Fruit fly (Drosophila melanogaster): ENCODE measurements around the gene CG31415.

CG31415 gene

DNA sequence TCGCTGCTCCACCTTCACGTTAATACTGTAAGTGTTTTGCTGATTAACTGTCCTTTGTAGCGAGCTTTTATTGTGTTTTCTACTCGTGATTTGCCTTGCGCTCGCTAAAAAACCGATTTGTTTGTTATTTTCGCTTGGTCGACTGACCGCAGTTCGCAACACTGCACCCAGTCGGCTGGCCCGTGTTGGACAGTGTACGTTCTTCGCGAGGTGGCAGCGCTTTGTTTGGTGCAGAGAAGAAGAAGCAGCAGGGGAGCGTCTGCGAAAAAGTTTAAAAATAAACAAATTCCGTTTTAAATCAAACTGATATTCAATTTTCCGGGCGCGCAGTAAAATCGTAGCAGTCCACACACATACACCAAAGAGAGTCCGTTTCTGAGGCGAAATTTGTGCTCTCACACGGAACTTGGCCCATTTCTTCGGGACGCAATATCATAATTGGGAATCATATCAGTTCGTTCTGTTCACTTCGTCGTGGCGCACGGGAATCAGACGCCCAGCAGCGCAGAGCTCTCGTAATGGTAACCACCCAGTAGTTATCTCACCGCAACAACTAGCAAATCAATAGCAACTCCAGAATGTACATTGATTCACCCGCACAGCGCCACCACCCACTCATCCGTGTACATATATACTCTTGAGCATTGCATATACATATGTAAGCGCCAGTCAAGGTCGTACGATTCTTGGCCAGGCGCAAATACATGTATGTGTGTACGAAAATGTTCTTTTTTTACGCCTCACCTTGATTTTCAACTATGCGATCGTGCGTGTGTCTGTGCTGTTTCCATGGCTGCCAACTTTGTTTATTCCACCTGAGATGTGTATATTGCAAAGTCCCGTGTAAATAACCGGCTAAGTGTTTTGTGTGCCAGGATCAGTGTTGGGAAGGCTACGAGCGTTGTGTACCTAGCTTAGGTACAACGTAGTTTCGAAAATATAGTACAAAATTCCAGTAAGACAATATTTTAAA is 24.6 kb downstream of the CG31415 start, which contains the start of gene Naa80 (continued):
- TF ChIP-seq fd3F (GFP tag; optimal IDR thresholded peaks at IDR 0.05) (peak; percentile 17), Gsc (GFP tag; IDR thresholded peaks at IDR 0.05) (no peak), Max (GFP tag; optimal IDR thresholded peaks at IDR 0.05) (peak; percentile 57), Scr (GFP tag; IDR thresholded peaks at IDR 0.05; ENCODE audit: partially characterized antibody) (peak; percentile 44; the same call in 1 of the 2 replicates), pum (GFP tag; optimal IDR thresholded peaks at IDR 0.05) (peak; percentile 78), hth (optimal IDR thresholded peaks at IDR 0.05) (no peak), CG12942 (GFP tag; optimal IDR thresholded peaks at IDR 0.05) (peak; percentile 69), mirr (GFP tag; optimal IDR thresholded peaks at IDR 0.05) (peak; percentile 28), lola (GFP tag; optimal IDR thresholded peaks at IDR 0.05) (no peak), shn (GFP tag; optimal IDR thresholded peaks at IDR 0.05) (peak; percentile 67), CG10979 (tag; optimal IDR thresholded peaks at IDR 0.05) (peak; percentile 21), Hr39 (optimal IDR thresholded peaks at IDR 0.05) (no peak), CG6654 (GFP tag; optimal IDR thresholded peaks at IDR 0.05) (no peak), C15 (GFP tag; IDR thresholded peaks at IDR 0.05) (no peak), CG30403 (GFP tag; optimal IDR thresholded peaks at IDR 0.05) (peak; percentile 58), bowl (GFP tag; IDR thresholded peaks at IDR 0.05) (no peak), sc (optimal IDR thresholded peaks at IDR 0.05) (no peak), sc (GFP tag; optimal IDR thresholded peaks at IDR 0.05) (no peak), sim (GFP tag; IDR thresholded peaks at IDR 0.05) (no peak), CG7271 (tag; optimal IDR thresholded peaks at IDR 0.05) (no peak), Dfd (GFP tag; optimal IDR thresholded peaks at IDR 0.05) (no peak), Aef1 (GFP tag; IDR thresholded peaks at IDR 0.05) (peak; percentile 37; the same call in 1 of the 3 replicates), gsb (GFP tag; IDR thresholded peaks at IDR 0.05) (no peak; the same call in 1 of the 2 replicates), CG34376 (GFP tag; optimal IDR thresholded peaks at IDR 0.05) (peak; percentile 50), CG16863 (GFP tag; optimal IDR thresholded peaks at IDR 0.05) (peak; percentile 27), pros (GFP tag; optimal IDR thresholded peaks at IDR 0.05) (no peak), CG12071 (GFP tag; optimal IDR thresholded peaks at IDR 0.05) (peak; percentile 32), mam (GFP tag; optimal IDR thresholded peaks at IDR 0.05) (peak; percentile 82), CG13624 (GFP tag; optimal IDR thresholded peaks at IDR 0.05) (peak; percentile 88), BtbVII (GFP tag; optimal IDR thresholded peaks at IDR 0.05) (peak; percentile 4), Hey (tag; optimal IDR thresholded peaks at IDR 0.05) (peak; percentile 14), CoRest (tag; optimal IDR thresholded peaks at IDR 0.05) (peak; percentile 6), E2f2 (GFP tag; IDR thresholded peaks at IDR 0.05) (peak; percentile 84), tll (GFP tag; optimal IDR thresholded peaks at IDR 0.05) (peak in 1 of 2 experiments; percentile 32), CG17328 (GFP tag; IDR thresholded peaks at IDR 0.05) (no peak; the same call in 1 of the 2 replicates), Neu2 (GFP tag; optimal IDR thresholded peaks at IDR 0.05; ENCODE audit: borderline replicate concordance) (no peak), bcd (GFP tag; optimal IDR thresholded peaks at IDR 0.05) (peak; percentile 58), CG2202 (tag; optimal IDR thresholded peaks at IDR 0.05) (no peak), CG17385 (GFP tag; optimal IDR thresholded peaks at IDR 0.05) (peak; percentile 99), Ravus (GFP tag; IDR thresholded peaks at IDR 0.05) (no peak; the same call in 1 of the 2 replicates), ro (GFP tag; IDR thresholded peaks at IDR 0.05) (no peak), Dref (GFP tag; IDR thresholded peaks at IDR 0.05) (peak; percentile 50), CG14014 (GFP tag; IDR thresholded peaks at IDR 0.05) (peak; percentile 60; the same call in 1 of the 2 replicates), CG4360 (GFP tag; IDR thresholded peaks at IDR 0.05) (0 out of 2 replicates have a peak, but pooled peaks have one; percentile 11), sd (tag; optimal IDR thresholded peaks at IDR 0.05) (peak; percentile 52), CG7556 (GFP tag; optimal IDR thresholded peaks at IDR 0.05) (peak; percentile 48), CG4854 (GFP tag; optimal IDR thresholded peaks at IDR 0.05) (peak; percentile 27), Rx (GFP tag; IDR thresholded peaks at IDR 0.05) (peak; percentile 70), Jarid2 (GFP tag; optimal IDR thresholded peaks at IDR 0.05) (no peak)
